Worm (Caenorhabditis elegans): ENCODE measurements around the gene F15G9.5.

DNA sequence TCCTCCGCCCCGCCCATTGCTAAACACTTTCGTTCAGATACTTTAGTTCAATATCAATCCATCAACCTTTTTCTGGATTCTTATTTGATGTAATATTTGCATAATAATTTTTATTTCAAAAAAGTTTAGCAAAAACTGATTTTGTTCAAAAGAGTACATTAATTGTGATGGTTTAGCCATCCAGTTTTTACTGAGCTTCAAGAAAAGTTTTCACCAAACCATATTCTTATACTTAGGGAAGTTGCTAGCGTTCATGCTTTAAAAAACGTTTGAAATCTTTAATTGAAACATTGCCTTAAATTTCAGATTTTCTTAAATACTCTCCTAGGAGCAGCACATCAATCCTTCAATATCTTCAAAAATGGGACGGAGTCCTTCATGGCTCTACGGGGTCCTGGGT, 20.4 kb downstream of the F15G9.5 start, which contains the start of gene him-4:
- no peak for TF ChIP-seq skn-1 (tag; optimal IDR thresholded peaks at IDR 0.05)
- TF ChIP-seq dpl-1 (GFP tag; optimal IDR thresholded peaks at IDR 0.05), result no peak
- no peak for TF ChIP-seq pqm-1 (tag; optimal IDR thresholded peaks at IDR 0.05)

Data from whole organism, L1 larva.